Worm (Caenorhabditis elegans): ENCODE results near the gene Y47D3A.14.
A peak's percentile ranks its signal among the peaks of the same experiment; 100 is the strongest.

The Y47D3A.14 gene

ce11 chrIII:11236788-11237187, at the start of gene Y47D3A.14, which contains the start of gene aakb-2:
Gene Y47D3A.14, minus strand, starts transcription at chrIII:11236868.
Gene aakb-2, plus strand, starts transcription at chrIII:11237143.
- peak; percentile 96 for TF ChIP-seq hlh-30 (tag; optimal IDR thresholded peaks at IDR 0.05; ENCODE audit: insufficient read depth)
- TF ChIP-seq zag-1 (tag; optimal IDR thresholded peaks at IDR 0.05), result no peak
- peak in 1 of 2 experiments; percentile 49 for TF ChIP-seq mdl-1 (tag; optimal IDR thresholded peaks at IDR 0.05)
- TF ChIP-seq spr-1 (tag; optimal IDR thresholded peaks at IDR 0.05), result no peak
- no peak for TF ChIP-seq sdz-12 (GFP tag; optimal IDR thresholded peaks at IDR 0.05)
- TF ChIP-seq pqm-1 (tag; optimal IDR thresholded peaks at IDR 0.05), result no peak
- peak; percentile 21 for TF ChIP-seq nhr-28 (tag; optimal IDR thresholded peaks at IDR 0.05)
- TF ChIP-seq dmd-6 (GFP tag; IDR thresholded peaks at IDR 0.05), result peak; percentile 32; the same call in 1 of the 2 replicates
- TF ChIP-seq snpc-1.2 (GFP tag; IDR thresholded peaks at IDR 0.05), result no peak
- TF ChIP-seq unc-39 (tag; optimal IDR thresholded peaks at IDR 0.05), result no peak
- no peak for TF ChIP-seq ceh-82 (tag; optimal IDR thresholded peaks at IDR 0.05)
- peak in 1 of 2 experiments; percentile 7 for TF ChIP-seq daf-16 (GFP tag; optimal IDR thresholded peaks at IDR 0.05)
- TF ChIP-seq daf-16 (tag; optimal IDR thresholded peaks at IDR 0.05), result peak; percentile 68
- peak; percentile 57 for TF ChIP-seq dpl-1 (GFP tag; optimal IDR thresholded peaks at IDR 0.05)
- no peak for TF ChIP-seq arid-1 (GFP tag; conservative IDR thresholded peaks at IDR 0.05)
- peak; percentile 91 for TF ChIP-seq hlh-11 (tag; optimal IDR thresholded peaks at IDR 0.05)
- TF ChIP-seq lin-38 (GFP tag; IDR thresholded peaks at IDR 0.05), result peak; percentile 51
- peak; percentile 46 for TF ChIP-seq lin-13 (GFP tag; optimal IDR thresholded peaks at IDR 0.05)
- peak; percentile 54 for TF ChIP-seq nhr-77 (tag; optimal IDR thresholded peaks at IDR 0.05)
- no peak for TF ChIP-seq aha-1 (tag)
- no peak for TF ChIP-seq Y75B8A.6 (GFP tag; IDR thresholded peaks at IDR 0.05)
- TF ChIP-seq T26A8.4 (GFP tag; IDR thresholded peaks at IDR 0.05), result no peak
- peak; percentile 22 for TF ChIP-seq ama-1 (optimal IDR thresholded peaks at IDR 0.05)
- TF ChIP-seq ceh-44 (GFP tag; IDR thresholded peaks at IDR 0.05), result no peak
- TF ChIP-seq hif-1 (tag; optimal IDR thresholded peaks at IDR 0.05), result peak in 1 of 2 experiments; percentile 53
- TF ChIP-seq nhr-111 (GFP tag; optimal IDR thresholded peaks at IDR 0.05), result no peak
- no peak for TF ChIP-seq tra-1 (GFP tag; IDR thresholded peaks at IDR 0.05)
- no peak for TF ChIP-seq nhr-41 (GFP tag; IDR thresholded peaks at IDR 0.05)
- TF ChIP-seq snpc-4 (tag; optimal IDR thresholded peaks at IDR 0.05), result no peak
- TF ChIP-seq gei-8 (GFP tag; optimal IDR thresholded peaks at IDR 0.05), result no peak
- TF ChIP-seq mes-2 (tag; optimal IDR thresholded peaks at IDR 0.05; ENCODE audit: poor library complexity, severe bottlenecking), result peak; percentile 86
- TF ChIP-seq unc-130 (GFP tag; optimal IDR thresholded peaks at IDR 0.05), result no peak
- TF ChIP-seq dmd-8 (GFP tag; IDR thresholded peaks at IDR 0.05), result no peak
- no peak for TF ChIP-seq mdt-29 (GFP tag; IDR thresholded peaks at IDR 0.05)

ce11 chrIII:11286069-11286468, 49.4 kb upstream of the Y47D3A.14 start:
- no peak for TF ChIP-seq ceh-32 (tag; optimal IDR thresholded peaks at IDR 0.05; ENCODE audit: poor library complexity)
- peak; percentile 12 for TF ChIP-seq lin-13 (GFP tag; optimal IDR thresholded peaks at IDR 0.05)
- TF ChIP-seq ceh-62 (tag; optimal IDR thresholded peaks at IDR 0.05), result no peak
- peak; percentile 50 for TF ChIP-seq unc-130 (GFP tag; optimal IDR thresholded peaks at IDR 0.05)
- no peak for TF ChIP-seq mep-1 (tag; optimal IDR thresholded peaks at IDR 0.05)
- TF ChIP-seq mes-2 (tag; optimal IDR thresholded peaks at IDR 0.05; ENCODE audit: poor library complexity, severe bottlenecking), result peak; percentile 96
- TF ChIP-seq unc-62 (GFP tag; optimal IDR thresholded peaks at IDR 0.05 in 1 of 2), result no peak
- no peak for TF ChIP-seq unc-62 (tag; optimal IDR thresholded peaks at IDR 0.05)
- peak; percentile 52 for TF ChIP-seq lin-38 (GFP tag; IDR thresholded peaks at IDR 0.05)
- TF ChIP-seq dpl-1 (GFP tag; optimal IDR thresholded peaks at IDR 0.05), result peak; percentile 84
- peak in 1 of 2 experiments; percentile 37 for TF ChIP-seq lsy-2 (tag; optimal IDR thresholded peaks at IDR 0.05)
- TF ChIP-seq hif-1 (tag; optimal IDR thresholded peaks at IDR 0.05), result peak in 1 of 2 experiments; percentile 81
- TF ChIP-seq dmd-9 (GFP tag; IDR thresholded peaks at IDR 0.05), result peak; percentile 48; the same call in 1 of the 2 replicates
